Worm (Caenorhabditis elegans): ENCODE data around the gene try-13.

ce11 chrV:7424336-7424735 is 15.6 kb upstream of the try-13 start, which contains the start of gene F18E3.10:
- TF ChIP-seq pha-4 (tag; optimal IDR thresholded peaks at IDR 0.05): no peak
- no peak for TF ChIP-seq ama-1 (optimal IDR thresholded peaks at IDR 0.05)
- no peak for TF ChIP-seq ceh-31 (tag; optimal IDR thresholded peaks at IDR 0.05)
- no peak for TF ChIP-seq che-1 (tag; optimal IDR thresholded peaks at IDR 0.05)
- TF ChIP-seq dmd-4 (tag; optimal IDR thresholded peaks at IDR 0.05; ENCODE audit: borderline replicate concordance): no peak
- no peak for TF ChIP-seq tbx-2 (tag; optimal IDR thresholded peaks at IDR 0.05)
- no peak for TF ChIP-seq lim-6 (tag; optimal IDR thresholded peaks at IDR 0.05)
- no peak for TF ChIP-seq pha-2 (tag; optimal IDR thresholded peaks at IDR 0.05)
